Fruit fly (Drosophila melanogaster) ovary, adult (tissue): ENCODE data around the gene Mpcp2.

Experiments used
- CG17801 ChIP-seq: fragments of 200-800 bp; optimal IDR thresholded peaks from 2 replicates; lab custom pipeline; 2019; ENCODE audit warnings: missing biosample characterization, mild to moderate bottlenecking, missing genetic modification characterization, moderate library complexity; ENCODE audit not compliant: partially characterized antibody

Mpcp2 gene

dm6 chr3L:14537435-14537991 is at the start of gene Mpcp2:
Gene Mpcp2 (plus strand): TSS chr3L:14537651.
- peak; percentile 65 for TF ChIP-seq CG17801 (GFP tag; lab: Kevin White, UChicago)

dm6 chr3L:14497479-14497878 is 40.0 kb upstream of the Mpcp2 start:
- TF ChIP-seq CG17801 (GFP tag; lab: Kevin White, UChicago) = no peak

dm6 chr3L:14509981-14510380 is 27.5 kb upstream of the Mpcp2 start:
- no peak for TF ChIP-seq CG17801 (GFP tag; lab: Kevin White, UChicago)

dm6 chr3L:14513286-14513685 is 24.2 kb upstream of the Mpcp2 start:
- no peak for TF ChIP-seq CG17801 (GFP tag; lab: Kevin White, UChicago)

dm6 chr3L:14515690-14516089 is 21.8 kb upstream of the Mpcp2 start:
- TF ChIP-seq CG17801 (GFP tag; lab: Kevin White, UChicago) = no peak

dm6 chr3L:14517525-14517924 is 19.9 kb upstream of the Mpcp2 start, which contains the start of gene CG9592:
Gene CG9592 (plus strand): TSS chr3L:14517825.
- no peak for TF ChIP-seq CG17801 (GFP tag; lab: Kevin White, UChicago)

dm6 chr3L:14521590-14521989 is 15.9 kb upstream of the Mpcp2 start, which contains the start of gene CG4613:
Gene CG4613 (minus strand): TSS chr3L:14521690.
- no peak for TF ChIP-seq CG17801 (GFP tag; lab: Kevin White, UChicago)

- no peak for TF ChIP-seq CG17801 (GFP tag; lab: Kevin White, UChicago)
These were observed 14.7 kb upstream of the Mpcp2 start for dm6 chr3L:14522483-14523362.

dm6 chr3L:14531802-14532201 is 5.6 kb upstream of the Mpcp2 start:
- no peak for TF ChIP-seq CG17801 (GFP tag; lab: Kevin White, UChicago)

- TF ChIP-seq CG17801 (GFP tag; lab: Kevin White, UChicago) = no peak
These were observed 4.3 kb upstream of the Mpcp2 start for dm6 chr3L:14533110-14533509.

- TF ChIP-seq CG17801 (GFP tag; lab: Kevin White, UChicago) = no peak
These were observed 2.8 kb upstream of the Mpcp2 start for dm6 chr3L:14534619-14535018.

dm6 chr3L:14536042-14536684 is 1.3 kb upstream of the Mpcp2 start, which contains the start of the genes bbg and CG43246:
Gene bbg (minus strand): TSS chr3L:14536276.
Gene CG43246 (plus strand): TSS chr3L:14536634.
- no peak for TF ChIP-seq CG17801 (GFP tag; lab: Kevin White, UChicago)

- TF ChIP-seq CG17801 (GFP tag; lab: Kevin White, UChicago) = no peak
These were observed 6.7 kb downstream of the Mpcp2 start for dm6 chr3L:14543971-14544655.
